Fruit fly (Drosophila melanogaster) whole organism, wandering third instar larva: ENCODE measurements around the gene Sec24CD.

Experiments used
- CG32264 ChIP-seq: fragments of 200-800 bp; sonication (Bioruptor generic); optimal IDR thresholded peaks from 2 replicates; lab custom pipeline; 2016; ENCODE audit warnings: missing biosample characterization, missing genetic modification characterization
- CG9705 ChIP-seq: fragments of 200-800 bp; sonication (Bioruptor generic); optimal IDR thresholded peaks from 2 replicates; lab custom pipeline; 2018; ENCODE audit warnings: missing biosample characterization, mild to moderate bottlenecking, missing genetic modification characterization
- CrebA ChIP-seq: fragments of 200-800 bp; sonication (Bioruptor generic); optimal IDR thresholded peaks from 2 replicates; lab custom pipeline; 2016; ENCODE audit warnings: missing biosample characterization, mild to moderate bottlenecking, missing genetic modification characterization, borderline replicate concordance
- Dfd ChIP-seq: fragments of >200 bp; optimal IDR thresholded peaks from 2 replicates; lab custom pipeline; 2017; ENCODE audit warnings: missing biosample characterization, missing genetic modification characterization
- Dif ChIP-seq: fragments of 200-275, 200-300 bp; sonication (Bioruptor generic); optimal IDR thresholded peaks from 2 replicates; lab custom pipeline; 2018; ENCODE audit warnings: missing biosample characterization, missing genetic modification characterization; ENCODE audit not compliant: partially characterized antibody
- GATAd ChIP-seq: sonication (Bioruptor generic); optimal IDR thresholded peaks from 2 replicates; lab custom pipeline; 2016; ENCODE audit warnings: missing biosample characterization, missing genetic modification characterization
- HLH106 ChIP-seq: fragments of 200-800 bp; optimal IDR thresholded peaks from 3 replicates; lab custom pipeline; 2019; ENCODE audit warnings: missing biosample characterization, mild to moderate bottlenecking, missing genetic modification characterization, moderate library complexity
- Hnf4 ChIP-seq: fragments of 200-800 bp; sonication (Bioruptor generic); optimal IDR thresholded peaks from 2 replicates; lab custom pipeline; 2016; ENCODE audit warnings: missing biosample characterization, mild to moderate bottlenecking, missing genetic modification characterization
- Hr78 ChIP-seq: fragments of >200 bp; optimal IDR thresholded peaks from 2 replicates; lab custom pipeline; 2017; ENCODE audit warnings: missing biosample characterization, missing genetic modification characterization
- Hr83 ChIP-seq: fragments of 200-300 bp; sonication (Bioruptor generic); optimal IDR thresholded peaks from 2 replicates; lab custom pipeline; 2016; ENCODE audit warnings: missing biosample characterization, mild to moderate bottlenecking, missing genetic modification characterization, moderate library complexity; ENCODE audit not compliant: poor library complexity, severe bottlenecking
- Jra ChIP-seq: sonication (Bioruptor generic); optimal IDR thresholded peaks from 2 replicates; lab custom pipeline; 2016; ENCODE audit warnings: missing biosample characterization, missing genetic modification characterization
- Mio ChIP-seq: sonication (Bioruptor generic); optimal IDR thresholded peaks from 2 replicates; lab custom pipeline; 2016; ENCODE audit warnings: missing biosample characterization, missing genetic modification characterization
- Myc ChIP-seq: fragments of >200 bp; optimal IDR thresholded peaks from 2 replicates; lab custom pipeline; 2017
- N ChIP-seq: fragments of >200 bp; optimal IDR thresholded peaks from 2 replicates; lab custom pipeline; 2018; ENCODE audit warnings: missing biosample characterization, missing external identifiers, missing genetic modification characterization
- OdsH ChIP-seq: fragments of 200-800 bp; sonication (Bioruptor generic); optimal IDR thresholded peaks from 2 replicates; lab custom pipeline; 2016; ENCODE audit warnings: missing biosample characterization, mild to moderate bottlenecking, missing genetic modification characterization
- Rel ChIP-seq, 2 experiments: fragments of 200-800 bp; sonication (Bioruptor generic) in 1 of 2; optimal IDR thresholded peaks; 2 replicates in 1 of 2; 3 replicates in 1 of 2; lab custom pipeline; 2016 to 2019; ENCODE audit warnings: mild to moderate bottlenecking in 2 of 2, missing biosample characterization in 2 of 2, missing genetic modification characterization in 2 of 2, moderate library complexity in 1 of 2
- Sp1 ChIP-seq: fragments of 200-800 bp; sonication (Bioruptor generic); optimal IDR thresholded peaks from 3 replicates; lab custom pipeline; 2019; ENCODE audit warnings: missing biosample characterization, mild to moderate bottlenecking, missing genetic modification characterization, moderate library complexity
- Vsx2 ChIP-seq: fragments of 200-300, 225-300 bp; sonication (Bioruptor generic); optimal IDR thresholded peaks from 2 replicates; lab custom pipeline; 2018; ENCODE audit warnings: missing biosample characterization, missing genetic modification characterization; ENCODE audit not compliant: partially characterized antibody
- br ChIP-seq: fragments of 200-800 bp; sonication (Bioruptor generic); optimal IDR thresholded peaks from 2 replicates; lab custom pipeline; 2016; ENCODE audit warnings: missing biosample characterization, missing genetic modification characterization
- brk ChIP-seq: fragments of 200-800 bp; sonication (Bioruptor generic); optimal IDR thresholded peaks from 2 replicates; lab custom pipeline; 2016; ENCODE audit warnings: missing biosample characterization, mild to moderate bottlenecking, missing genetic modification characterization
- dl ChIP-seq, 2 experiments: fragments of 175-275, 200-275 bp in 1 of 2; fragments of 200-275 bp in 1 of 2; sonication (Bioruptor generic); optimal IDR thresholded peaks; lab custom pipeline; 2018; ENCODE audit warnings: mild to moderate bottlenecking in 2 of 2, missing biosample characterization in 2 of 2, missing genetic modification characterization in 2 of 2, moderate library complexity in 2 of 2; ENCODE audit not compliant: partially characterized antibody in 2 of 2, insufficient read depth in 1 of 2
- dmrt93B ChIP-seq: fragments of 200-800 bp; sonication (Bioruptor generic); optimal IDR thresholded peaks from 2 replicates; lab custom pipeline; 2018; ENCODE audit warnings: missing biosample characterization, mild to moderate bottlenecking, missing genetic modification characterization
- dsf ChIP-seq: sonication (Bioruptor generic); optimal IDR thresholded peaks from 2 replicates; lab custom pipeline; 2016; ENCODE audit warnings: missing biosample characterization, missing genetic modification characterization, borderline replicate concordance
- foxo ChIP-seq, 2 experiments: fragments of 200-800 bp; sonication (Bioruptor generic); optimal IDR thresholded peaks; 2 replicates in 1 of 2; 3 replicates in 1 of 2; lab custom pipeline; 2016 to 2017; ENCODE audit warnings: missing biosample characterization in 2 of 2, missing genetic modification characterization in 2 of 2
- fru ChIP-seq: fragments of 200-800 bp; sonication (Bioruptor generic); optimal IDR thresholded peaks from 3 replicates; lab custom pipeline; 2016; ENCODE audit warnings: missing biosample characterization, mild to moderate bottlenecking, missing genetic modification characterization
- h ChIP-seq: fragments of 200-800 bp; sonication (Bioruptor generic); optimal IDR thresholded peaks from 3 replicates; lab custom pipeline; 2016; ENCODE audit warnings: missing biosample characterization, mild to moderate bottlenecking, missing genetic modification characterization
- jim ChIP-seq: fragments of 175-275, 200-325 bp; sonication (Bioruptor generic); optimal IDR thresholded peaks from 2 replicates; lab custom pipeline; 2016; ENCODE audit warnings: missing biosample characterization, mild to moderate bottlenecking, missing genetic modification characterization
- lola ChIP-seq: fragments of >200 bp; optimal IDR thresholded peaks from 2 replicates; lab custom pipeline; 2017; ENCODE audit warnings: missing biosample characterization, missing genetic modification characterization
- psq ChIP-seq: fragments of 200-800 bp; sonication (Bioruptor generic); optimal IDR thresholded peaks from 3 replicates; lab custom pipeline; 2017; ENCODE audit warnings: missing biosample characterization, mild to moderate bottlenecking, missing genetic modification characterization, moderate library complexity
- rgr ChIP-seq: fragments of 200-800 bp; sonication (Bioruptor generic); optimal IDR thresholded peaks from 3 replicates; lab custom pipeline; 2016; ENCODE audit warnings: missing biosample characterization, mild to moderate bottlenecking, missing genetic modification characterization
- sage ChIP-seq: fragments of 200-800 bp; sonication (Bioruptor generic); optimal IDR thresholded peaks from 2 replicates; lab custom pipeline; 2016; ENCODE audit warnings: missing biosample characterization, mild to moderate bottlenecking, missing genetic modification characterization
- sv ChIP-seq: fragments of 200-800 bp; sonication (Bioruptor generic); optimal IDR thresholded peaks from 3 replicates; lab custom pipeline; 2016; ENCODE audit warnings: missing biosample characterization, missing genetic modification characterization
- tai ChIP-seq: sonication (Bioruptor generic); optimal IDR thresholded peaks from 2 replicates; lab custom pipeline; 2016; ENCODE audit warnings: missing biosample characterization, missing genetic modification characterization
- usp ChIP-seq: fragments of >200 bp; optimal IDR thresholded peaks from 2 replicates; lab custom pipeline; 2017; ENCODE audit warnings: missing biosample characterization, missing genetic modification characterization
- woc ChIP-seq: sonication (Bioruptor generic); optimal IDR thresholded peaks from 2 replicates; lab custom pipeline; 2016; ENCODE audit warnings: missing biosample characterization, mild to moderate bottlenecking, missing genetic modification characterization

Gene Sec24CD

DNA sequence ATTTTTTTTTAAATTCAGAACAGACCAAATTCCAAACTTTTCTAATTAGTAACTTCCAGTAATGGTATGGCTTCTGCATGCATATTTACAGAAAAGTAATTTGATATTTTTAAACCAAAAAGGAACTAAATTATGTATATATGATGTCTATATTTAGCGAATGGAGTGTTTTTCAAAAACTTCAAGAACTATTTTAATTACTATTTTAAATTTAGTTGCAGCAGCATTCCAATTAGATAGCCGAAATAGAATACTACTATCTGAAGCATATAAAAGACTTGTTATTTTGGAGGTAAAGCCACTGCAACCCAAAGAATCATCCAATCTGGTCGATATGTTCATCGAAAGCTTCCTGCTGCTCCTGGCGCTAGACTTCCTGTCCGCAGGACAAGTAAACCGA lies 16.1 kb upstream of the Sec24CD start, which contains the start of gene CG17234:
Gene CG17234 (plus strand): TSS at position 301 of the 400 bp plus-strand sequence.
- no peak for TF ChIP-seq fru (GFP tag; lab: Kevin White, UChicago)
- TF ChIP-seq dsf (GFP tag; lab: Kevin White, UChicago), result no peak

DNA sequence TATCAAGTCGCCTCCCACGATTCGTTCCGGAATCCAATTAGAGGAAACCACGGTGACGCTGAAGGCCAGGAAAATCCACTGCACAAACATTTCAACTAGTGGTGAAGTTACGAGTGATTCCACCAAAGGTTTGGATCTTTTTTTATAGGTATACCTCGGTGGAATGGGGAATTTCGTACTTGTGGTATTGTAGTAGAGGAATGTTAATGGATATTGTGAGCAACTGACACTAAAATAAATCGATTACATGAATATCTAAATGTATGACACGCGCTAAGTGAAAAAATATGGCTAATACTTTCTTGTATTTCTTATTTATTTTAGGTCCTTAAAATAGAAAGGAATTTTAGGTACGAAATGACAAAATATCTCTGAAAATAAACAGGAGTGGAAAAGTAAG lies 15.6 kb upstream of the Sec24CD start, which contains the start of gene CG17239:
Gene CG17239 (minus strand): TSS at position 101 of the 400 bp plus-strand sequence.
- no peak for TF ChIP-seq rgr
- TF ChIP-seq Dfd (GFP tag; lab: Kevin White, UChicago), result no peak
- TF ChIP-seq OdsH (GFP tag; lab: Kevin White, UChicago), result no peak
- TF ChIP-seq Rel (GFP tag; optimal IDR thresholded peaks at IDR 0.05; lab: Kevin White, UChicago), result no peak
- TF ChIP-seq Rel (tag; optimal IDR thresholded peaks at IDR 0.05; lab: Kevin White, UChicago), result no peak
- no peak for TF ChIP-seq h (GFP tag; lab: Kevin White, UChicago)
- TF ChIP-seq Jra, result no peak
- no peak for TF ChIP-seq sv (GFP tag; lab: Kevin White, UChicago)

DNA sequence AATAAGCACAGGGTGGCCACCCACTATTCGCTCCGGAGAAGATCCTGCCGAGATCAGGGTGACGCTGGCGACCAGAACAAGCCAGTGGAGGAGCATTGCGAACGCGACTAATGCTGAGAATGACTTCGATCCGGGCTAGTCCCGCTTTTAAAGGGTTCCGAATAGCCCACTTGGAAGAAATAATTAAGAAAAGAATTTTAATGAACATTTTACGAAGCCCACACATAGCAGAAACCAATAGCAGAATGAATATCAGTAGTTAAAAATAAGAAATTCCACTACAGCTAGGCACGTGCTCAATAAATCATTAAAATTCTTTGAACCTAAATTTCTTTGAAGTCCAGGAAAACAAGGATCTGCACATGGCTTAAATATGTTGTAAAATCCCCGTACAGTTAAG lies 14.5 kb upstream of the Sec24CD start, which contains the start of gene Ser12:
Gene Ser12 (minus strand): TSS at position 101 of the 400 bp plus-strand sequence.
- TF ChIP-seq brk (GFP tag; lab: Kevin White, UChicago) (no peak), Dfd (GFP tag; lab: Kevin White, UChicago) (no peak), Hr78 (GFP tag; lab: Kevin White, UChicago) (no peak), HLH106 (tag; lab: Kevin White, UChicago) (no peak), Hr83 (no peak), N (GFP tag; lab: Kevin White, UChicago) (no peak), tai (no peak), dmrt93B (no peak), h (GFP tag; lab: Kevin White, UChicago) (no peak), rgr (no peak), jim (GFP tag; lab: Kevin White, UChicago) (no peak)

DNA sequence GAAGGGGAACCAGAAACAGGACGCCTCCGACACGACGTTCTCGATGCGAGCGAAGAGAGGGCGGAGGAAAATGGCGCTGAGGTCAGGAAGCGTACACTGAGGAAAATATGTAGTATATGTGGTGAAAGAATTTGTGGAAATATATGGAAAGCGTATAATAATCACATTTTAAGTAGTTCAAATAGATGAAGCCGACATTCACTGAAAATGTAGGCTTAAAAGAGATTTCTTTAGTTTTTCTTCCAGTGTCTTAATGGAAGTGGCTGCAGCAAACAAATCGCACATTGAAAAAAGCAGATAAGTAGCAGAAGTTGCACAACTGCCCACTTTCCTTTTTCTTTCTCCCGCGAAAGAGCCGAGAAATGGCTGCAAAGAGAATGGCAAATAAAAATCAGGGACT lies 12.9 kb upstream of the Sec24CD start:
- TF ChIP-seq usp (GFP tag; lab: Kevin White, UChicago), result no peak
- TF ChIP-seq tai, result no peak
- no peak for TF ChIP-seq OdsH (GFP tag; lab: Kevin White, UChicago)
- TF ChIP-seq Hr83, result no peak
- TF ChIP-seq HLH106 (tag; lab: Kevin White, UChicago), result no peak
- TF ChIP-seq fru (GFP tag; lab: Kevin White, UChicago), result no peak
- TF ChIP-seq lola (GFP tag; lab: Kevin White, UChicago), result no peak
- no peak for TF ChIP-seq dl (GFP tag; optimal IDR thresholded peaks at IDR 0.05; lab: Kevin White, UChicago; ENCODE audit: insufficient read depth in 1 of 2, partially characterized antibody in 2 of 2)
- TF ChIP-seq CG32264 (GFP tag; lab: Kevin White, UChicago), result no peak
- TF ChIP-seq psq (GFP tag; lab: Kevin White, UChicago), result no peak
- TF ChIP-seq dsf (GFP tag; lab: Kevin White, UChicago), result no peak
- no peak for TF ChIP-seq h (GFP tag; lab: Kevin White, UChicago)
- TF ChIP-seq Hnf4 (GFP tag; lab: Kevin White, UChicago), result no peak
- TF ChIP-seq Myc, result no peak
- TF ChIP-seq sage, result no peak
- no peak for TF ChIP-seq woc

DNA sequence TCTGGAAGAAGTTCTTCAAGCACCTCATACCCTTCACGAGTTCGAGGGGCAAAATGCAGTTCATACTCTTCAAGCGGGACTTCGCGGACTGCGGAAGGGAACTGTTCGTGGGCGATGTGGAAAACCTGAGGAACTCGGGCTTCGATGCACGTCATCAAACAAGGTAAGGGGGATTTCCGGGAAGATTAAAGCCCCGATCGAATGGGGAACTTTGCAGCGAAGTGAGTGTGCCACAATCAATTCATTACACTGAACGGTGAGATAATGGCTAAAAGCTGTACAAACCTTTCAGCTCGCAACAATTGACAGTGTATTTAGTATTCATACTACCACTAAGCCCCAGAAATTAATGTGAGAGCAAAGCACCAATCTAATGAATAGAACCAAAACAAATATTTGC lies 6.1 kb upstream of the Sec24CD start:
- no peak for TF ChIP-seq Dfd (GFP tag; lab: Kevin White, UChicago)
- no peak for TF ChIP-seq CrebA (GFP tag; lab: Kevin White, UChicago)
- TF ChIP-seq Rel (GFP tag; optimal IDR thresholded peaks at IDR 0.05; lab: Kevin White, UChicago), result no peak
- peak; percentile 91 for TF ChIP-seq Rel (tag; optimal IDR thresholded peaks at IDR 0.05; lab: Kevin White, UChicago)
- no peak for TF ChIP-seq fru (GFP tag; lab: Kevin White, UChicago)
- TF ChIP-seq h (GFP tag; lab: Kevin White, UChicago), result no peak

DNA sequence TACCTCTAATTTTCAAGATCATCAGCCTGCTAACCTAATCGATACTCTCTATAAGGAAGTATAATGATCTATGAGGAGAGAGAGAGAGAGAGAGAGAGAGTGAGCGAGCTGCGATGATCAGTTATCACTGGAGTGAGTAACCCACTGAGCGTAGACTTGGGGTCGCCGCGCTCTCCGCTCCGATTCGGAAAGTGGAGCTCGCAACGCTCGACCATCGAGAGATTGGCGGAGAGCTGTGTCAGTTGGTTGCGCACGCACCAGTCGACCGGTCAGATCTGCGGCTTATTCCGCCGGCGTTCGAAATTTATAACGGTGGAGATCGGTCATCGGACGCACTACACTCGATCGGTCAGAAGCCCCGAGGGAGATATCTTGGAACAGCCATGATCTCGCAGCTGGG lies 5.5 kb upstream of the Sec24CD start, which contains the start of gene CG4267:
Gene CG4267 (plus strand): TSS at position 240 of the 400 bp plus-strand sequence.
- TF ChIP-seq h (GFP tag; lab: Kevin White, UChicago), result peak; percentile 11
- no peak for TF ChIP-seq psq (GFP tag; lab: Kevin White, UChicago)
- TF ChIP-seq Dif (GFP tag; lab: Kevin White, UChicago), result peak; percentile 97
- TF ChIP-seq br (GFP tag; lab: Kevin White, UChicago), result no peak
- no peak for TF ChIP-seq Jra
- TF ChIP-seq dmrt93B, result no peak
- TF ChIP-seq CG9705 (GFP tag; lab: Kevin White, UChicago), result no peak
- no peak for TF ChIP-seq Sp1 (GFP tag; lab: Kevin White, UChicago)
- no peak for TF ChIP-seq Hr78 (GFP tag; lab: Kevin White, UChicago)
- TF ChIP-seq GATAd (GFP tag; lab: Kevin White, UChicago), result no peak
- no peak for TF ChIP-seq CrebA (GFP tag; lab: Kevin White, UChicago)
- no peak for TF ChIP-seq Hnf4 (GFP tag; lab: Kevin White, UChicago)
- TF ChIP-seq dsf (GFP tag; lab: Kevin White, UChicago), result no peak
- no peak for TF ChIP-seq Mio (GFP tag; lab: Kevin White, UChicago)
- no peak for TF ChIP-seq woc
- TF ChIP-seq Hr83, result peak; percentile 45
- peak; percentile 82 to 92 for TF ChIP-seq dl (GFP tag; optimal IDR thresholded peaks at IDR 0.05; lab: Kevin White, UChicago; ENCODE audit: insufficient read depth in 1 of 2, partially characterized antibody in 2 of 2)
- TF ChIP-seq Myc, result no peak
- TF ChIP-seq CG32264 (GFP tag; lab: Kevin White, UChicago), result no peak
- TF ChIP-seq sv (GFP tag; lab: Kevin White, UChicago), result no peak
- TF ChIP-seq Vsx2 (GFP tag; lab: Kevin White, UChicago), result peak; percentile 77
- TF ChIP-seq foxo (GFP tag; optimal IDR thresholded peaks at IDR 0.05; lab: Kevin White, UChicago), result no peak
- no peak for TF ChIP-seq fru (GFP tag; lab: Kevin White, UChicago)
- no peak for TF ChIP-seq OdsH (GFP tag; lab: Kevin White, UChicago)
- no peak for TF ChIP-seq tai
